Fruit fly (Drosophila melanogaster) S2 (cell line): ENCODE results near the gene Dis3.

ENCODE experiments used
- CG8478 ChIP-seq: fragments of >200 bp; optimal IDR thresholded peaks from 2 replicates; lab custom pipeline; 2018
- CTCF ChIP-seq, 2 experiments: fragments of >200 bp; optimal IDR thresholded peaks; 2 replicates each; lab custom pipeline; 2018

DNA sequence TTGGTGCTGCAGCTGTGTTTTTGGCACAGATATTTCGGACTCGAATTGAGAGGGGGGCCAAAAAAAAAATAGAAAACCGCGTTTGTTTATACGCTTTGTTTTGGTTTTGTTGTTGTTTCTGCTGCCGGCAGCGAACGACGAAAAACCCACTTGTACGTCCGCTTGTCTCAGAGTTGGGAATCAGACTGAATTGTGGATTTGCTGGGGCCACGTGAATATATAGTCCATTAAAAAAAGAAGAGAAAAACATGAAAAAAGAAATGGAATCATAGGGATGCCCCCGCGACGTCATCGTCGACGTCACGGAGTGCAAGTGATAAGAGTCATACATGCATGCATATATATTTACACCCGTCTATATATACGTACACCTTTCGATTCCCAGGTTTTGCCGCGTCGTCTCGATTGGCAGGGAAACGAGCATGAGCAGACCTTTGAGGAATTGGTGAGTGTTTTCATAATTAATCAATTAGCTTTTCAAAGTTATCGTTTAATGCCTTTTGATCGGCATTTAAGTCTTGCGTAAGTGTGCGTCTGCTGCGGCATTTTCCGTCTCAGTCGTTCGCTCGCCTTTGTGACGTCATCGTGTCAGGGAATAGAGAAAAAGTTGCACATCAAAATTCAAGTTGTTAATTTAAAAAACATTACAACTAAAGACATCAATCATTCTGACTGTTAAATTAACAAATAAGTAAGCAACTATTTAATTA, 13.4 kb upstream of the Dis3 start:
- no peak for TF ChIP-seq CTCF (optimal IDR thresholded peaks at IDR 0.05; lab: Kevin White, UChicago)
- TF ChIP-seq CG8478 (lab: Kevin White, UChicago), result no peak
